Worm (Caenorhabditis elegans) whole organism, late embryonic: ENCODE results near the gene col-167.

Experiments used
- C08G9.2 ChIP-seq: sonication (generic microtip); optimal IDR thresholded peaks from 2 replicates; lab custom pipeline; 2016; ENCODE audit warnings: mild to moderate bottlenecking, missing genetic modification characterization, moderate library complexity, missing compliant biosample characterization
- C38D4.7 ChIP-seq: fragments of 200-800 bp; sonication (Bioruptor generic); optimal IDR thresholded peaks from 2 replicates; lab custom pipeline; 2018; ENCODE audit warnings: mild to moderate bottlenecking, missing genetic modification characterization, moderate library complexity, missing compliant biosample characterization
- F13H6.1 ChIP-seq: sonication (generic microtip); optimal IDR thresholded peaks from 2 replicates; lab custom pipeline; 2016; ENCODE audit warnings: missing genetic modification characterization, missing compliant biosample characterization
- K02D7.2 ChIP-seq: sonication (generic microtip); optimal IDR thresholded peaks from 2 replicates; lab custom pipeline; 2017; ENCODE audit warnings: mild to moderate bottlenecking, missing genetic modification characterization, missing compliant biosample characterization
- T23F11.4 ChIP-seq: fragments of 200-800 bp; sonication (Bioruptor generic); optimal IDR thresholded peaks from 2 replicates; lab custom pipeline; 2018; ENCODE audit warnings: mild to moderate bottlenecking, missing genetic modification characterization, missing compliant biosample characterization
- Y22D7AL.16 ChIP-seq: sonication (generic microtip); optimal IDR thresholded peaks from 2 replicates; lab custom pipeline; 2016; ENCODE audit warnings: missing genetic modification characterization, missing compliant biosample characterization
- ahr-1 ChIP-seq: sonication (generic microtip); optimal IDR thresholded peaks from 2 replicates; lab custom pipeline; 2016; ENCODE audit warnings: missing genetic modification characterization, missing compliant biosample characterization
- ama-1 ChIP-seq: fragments of 150-350 bp; optimal IDR thresholded peaks from 2 replicates; lab custom pipeline; 2014
- ceh-14 ChIP-seq: sonication (generic microtip); optimal IDR thresholded peaks from 2 replicates; lab custom pipeline; 2016; ENCODE audit warnings: missing genotype, missing genetic modification characterization, missing compliant biosample characterization
- ceh-22 ChIP-seq: sonication (generic microtip); optimal IDR thresholded peaks from 2 replicates; lab custom pipeline; 2017; ENCODE audit warnings: missing biosample characterization, missing genetic modification characterization
- ceh-30 ChIP-seq: fragments of 150-350 bp; optimal IDR thresholded peaks from 2 replicates; lab custom pipeline; 2014; ENCODE audit warnings: missing biosample characterization, missing genetic modification characterization
- ceh-31 ChIP-seq: sonication (generic microtip); optimal IDR thresholded peaks from 2 replicates; lab custom pipeline; 2016; ENCODE audit warnings: missing genetic modification characterization, missing compliant biosample characterization
- ceh-34 ChIP-seq: sonication (generic microtip); optimal IDR thresholded peaks from 2 replicates; lab custom pipeline; 2016; ENCODE audit warnings: mild to moderate bottlenecking, missing genetic modification characterization, missing compliant biosample characterization
- ceh-45 ChIP-seq: fragments of 200-800 bp; sonication (Bioruptor generic); IDR thresholded peaks from 2 replicates; pipeline ENCODE4 v1.3.6; 2022; ENCODE audit warnings: missing genetic modification reagents, missing genetic modification characterization, missing compliant biosample characterization
- ceh-9 ChIP-seq: sonication (generic microtip); optimal IDR thresholded peaks from 2 replicates; lab custom pipeline; 2016; ENCODE audit warnings: mild to moderate bottlenecking, missing genetic modification characterization, inconsistent platforms, missing compliant biosample characterization
- dmd-4 ChIP-seq: sonication (generic microtip); optimal IDR thresholded peaks from 2 replicates; lab custom pipeline; 2016; ENCODE audit warnings: borderline replicate concordance, missing genetic modification characterization, missing compliant biosample characterization
- dve-1 ChIP-seq: sonication (generic microtip); optimal IDR thresholded peaks from 2 replicates; lab custom pipeline; 2017; ENCODE audit warnings: antibody characterized with exemption, mild to moderate bottlenecking, missing genetic modification characterization, missing compliant biosample characterization
- elt-4 ChIP-seq: sonication (generic microtip); optimal IDR thresholded peaks from 2 replicates; lab custom pipeline; 2016; ENCODE audit warnings: missing genetic modification characterization, missing compliant biosample characterization
- hlh-15 ChIP-seq: sonication (generic microtip); optimal IDR thresholded peaks from 2 replicates; lab custom pipeline; 2016; ENCODE audit warnings: missing genetic modification characterization, missing compliant biosample characterization
- hlh-30 ChIP-seq: sonication (generic microtip); optimal IDR thresholded peaks from 2 replicates; lab custom pipeline; 2017; ENCODE audit warnings: antibody characterized with exemption, missing genetic modification characterization, missing compliant biosample characterization; ENCODE audit not compliant: insufficient read depth
- hlh-6 ChIP-seq: sonication (generic microtip); optimal IDR thresholded peaks from 2 replicates; lab custom pipeline; 2016; ENCODE audit warnings: missing genotype, missing genetic modification characterization, missing compliant biosample characterization
- lim-6 ChIP-seq: sonication (generic microtip); optimal IDR thresholded peaks from 2 replicates; lab custom pipeline; 2016; ENCODE audit warnings: missing genetic modification characterization, missing compliant biosample characterization
- lin-11 ChIP-seq: fragments of 200-800 bp; sonication (Bioruptor generic); optimal IDR thresholded peaks from 2 replicates; lab custom pipeline; 2018; ENCODE audit warnings: mild to moderate bottlenecking, missing genetic modification characterization, missing compliant biosample characterization
- mec-3 ChIP-seq: sonication (generic microtip); optimal IDR thresholded peaks from 2 replicates; lab custom pipeline; 2016; ENCODE audit warnings: borderline replicate concordance, missing genetic modification characterization, missing compliant biosample characterization
- nhr-11 ChIP-seq: fragments of 150-350 bp; optimal IDR thresholded peaks from 2 replicates; lab custom pipeline; 2014; ENCODE audit warnings: missing biosample characterization, missing genetic modification characterization
- nhr-232 ChIP-seq: sonication (generic microtip); optimal IDR thresholded peaks from 2 replicates; lab custom pipeline; 2016; ENCODE audit warnings: missing genetic modification characterization, missing compliant biosample characterization
- npax-4 ChIP-seq: sonication (generic microtip); optimal IDR thresholded peaks from 2 replicates; lab custom pipeline; 2016; ENCODE audit warnings: missing genetic modification characterization, missing compliant biosample characterization
- pha-2 ChIP-seq: sonication (generic microtip); optimal IDR thresholded peaks from 2 replicates; lab custom pipeline; 2017; ENCODE audit warnings: mild to moderate bottlenecking, missing genetic modification characterization, missing compliant biosample characterization
- pha-4 ChIP-seq: fragments of 150-350 bp; optimal IDR thresholded peaks from 2 replicates; lab custom pipeline; 2018; ENCODE audit warnings: missing biosample characterization, missing genetic modification reagents, missing genetic modification characterization
- pros-1 ChIP-seq: fragments of 150-350 bp; optimal IDR thresholded peaks from 2 replicates; lab custom pipeline; 2014; ENCODE audit warnings: missing biosample characterization, missing genetic modification reagents, missing genetic modification characterization
- ref-2 ChIP-seq: sonication (generic microtip); optimal IDR thresholded peaks from 2 replicates; lab custom pipeline; 2016; ENCODE audit warnings: missing genetic modification characterization, missing compliant biosample characterization
- rnt-1 ChIP-seq: sonication (generic microtip); optimal IDR thresholded peaks from 2 replicates; lab custom pipeline; 2016; ENCODE audit warnings: missing genetic modification characterization, missing compliant biosample characterization
- sdc-2 ChIP-seq: sonication (generic microtip); optimal IDR thresholded peaks from 2 replicates; lab custom pipeline; 2016; ENCODE audit warnings: missing genotype, missing genetic modification characterization, missing compliant biosample characterization
- sox-2 ChIP-seq: fragments of 200-800 bp; sonication (Bioruptor generic); IDR thresholded peaks from 2 replicates; pipeline ENCODE4 v1.3.6; 2022; ENCODE audit warnings: missing genetic modification reagents, missing genetic modification characterization, missing compliant biosample characterization
- sox-4 ChIP-seq: sonication (generic microtip); optimal IDR thresholded peaks from 2 replicates; lab custom pipeline; 2017; ENCODE audit warnings: mild to moderate bottlenecking, missing genetic modification characterization, inconsistent platforms, missing compliant biosample characterization
- syd-9 ChIP-seq: sonication (generic microtip); optimal IDR thresholded peaks from 2 replicates; lab custom pipeline; 2016; ENCODE audit warnings: mild to moderate bottlenecking, missing genetic modification characterization, moderate library complexity, missing compliant biosample characterization
- tbx-7 ChIP-seq: sonication (generic microtip); optimal IDR thresholded peaks from 2 replicates; lab custom pipeline; 2016; ENCODE audit warnings: missing genotype, missing genetic modification characterization, missing compliant biosample characterization
- ttx-3 ChIP-seq: sonication (generic microtip); optimal IDR thresholded peaks from 2 replicates; lab custom pipeline; 2016; ENCODE audit warnings: missing genetic modification reagents, missing genetic modification characterization, missing compliant biosample characterization
- unc-3 ChIP-seq, 2 experiments: fragments of 200-800 bp in 1 of 2; sonication (Bioruptor generic) in 1 of 2; sonication (generic microtip) in 1 of 2; conservative IDR thresholded peaks in 1 of 2; optimal IDR thresholded peaks in 1 of 2; 2 replicates each; pipeline versions ENCODE4 v1.3.6 to Lab custom; 2016 to 2022; ENCODE audit warnings: missing compliant biosample characterization in 2 of 2, missing genetic modification characterization in 2 of 2, missing genetic modification reagents in 1 of 2
- unc-42 ChIP-seq: sonication (generic microtip); optimal IDR thresholded peaks from 2 replicates; lab custom pipeline; 2016; ENCODE audit warnings: missing genotype, missing genetic modification characterization, missing compliant biosample characterization
- unc-55 ChIP-seq: sonication (generic microtip); optimal IDR thresholded peaks from 2 replicates; lab custom pipeline; 2017; ENCODE audit warnings: missing biosample characterization, missing genetic modification reagents, missing genetic modification characterization
- unc-86 ChIP-seq: sonication (generic microtip); optimal IDR thresholded peaks from 2 replicates; lab custom pipeline; 2016; ENCODE audit warnings: missing genetic modification characterization, missing compliant biosample characterization
- zip-5 ChIP-seq: sonication (generic microtip); optimal IDR thresholded peaks from 2 replicates; lab custom pipeline; 2016; ENCODE audit warnings: missing genetic modification characterization, missing compliant biosample characterization
- ztf-16 ChIP-seq: sonication (generic microtip); optimal IDR thresholded peaks from 2 replicates; lab custom pipeline; 2017; ENCODE audit warnings: missing genetic modification characterization, missing compliant biosample characterization

Gene col-167

ce11 chrX:6292143-6292542 is 31.1 kb upstream of the col-167 start (continued):
- TF ChIP-seq ceh-9 (tag; lab: Kevin White, UChicago) (peak; percentile 86), hlh-6 (tag; lab: Kevin White, UChicago) (peak; percentile 93), hlh-15 (tag; lab: Kevin White, UChicago) (peak; percentile 88), nhr-232 (tag; lab: Kevin White, UChicago) (peak; percentile 88), K02D7.2 (tag; lab: Kevin White, UChicago) (peak; percentile 91), ceh-30 (tag; lab: Kevin White, UChicago) (no peak), ama-1 (lab: Kevin White, UChicago) (no peak), npax-4 (tag; lab: Kevin White, UChicago) (peak; percentile 81), sdc-2 (tag; lab: Kevin White, UChicago) (peak; percentile 95), dmd-4 (tag; lab: Kevin White, UChicago) (peak; percentile 73), ceh-45 (GFP tag; lab: Robert Waterston, UW) (peak; percentile 91), Y22D7AL.16 (peak; percentile 86), tbx-7 (peak; percentile 27), T23F11.4 (peak; percentile 89), C38D4.7 (GFP tag; lab: Kevin White, UChicago) (peak; percentile 89), ref-2 (peak; percentile 78), ahr-1 (tag; lab: Kevin White, UChicago) (peak; percentile 84), pha-4 (tag; lab: Kevin White, UChicago) (no peak), unc-86 (tag; lab: Kevin White, UChicago) (peak; percentile 93), ztf-16 (peak; percentile 92), pha-2 (tag; lab: Kevin White, UChicago) (peak; percentile 76), zip-5 (tag; lab: Kevin White, UChicago) (peak; percentile 69), ceh-22 (tag; lab: Kevin White, UChicago) (no peak), mec-3 (tag; lab: Kevin White, UChicago) (no peak), hlh-30 (tag; lab: Kevin White, UChicago) (peak; percentile 8), F13H6.1 (tag; lab: Kevin White, UChicago) (peak; percentile 84), lim-6 (peak; percentile 81), sox-2 (GFP tag; lab: Robert Waterston, UW) (peak; percentile 89), lin-11 (peak; percentile 85), ceh-31 (tag; lab: Kevin White, UChicago) (peak; percentile 80), ceh-34 (tag; lab: Kevin White, UChicago) (peak; percentile 90), ceh-14 (tag; lab: Kevin White, UChicago) (peak; percentile 86), unc-55 (GFP tag; lab: Kevin White, UChicago) (no peak), dve-1 (peak; percentile 84), sox-4 (tag; lab: Kevin White, UChicago) (peak; percentile 89), unc-3 (GFP tag; conservative IDR thresholded peaks at IDR 0.05; lab: Robert Waterston, UW) (peak; percentile 97), unc-3 (tag; optimal IDR thresholded peaks at IDR 0.05; lab: Kevin White, UChicago) (peak; percentile 94), ttx-3 (tag; lab: Kevin White, UChicago) (peak; percentile 91), syd-9 (tag; lab: Kevin White, UChicago) (peak; percentile 88)

ce11 chrX:6292812-6293211 is 30.5 kb upstream of the col-167 start, which contains the start of gene mom-1:
TSS of gene mom-1 (plus strand) at chrX:6293112.
- TF ChIP-seq pha-2 (tag; lab: Kevin White, UChicago) (no peak), rnt-1 (no peak), ama-1 (lab: Kevin White, UChicago) (no peak), unc-42 (no peak), nhr-11 (tag; lab: Kevin White, UChicago) (no peak), ceh-31 (tag; lab: Kevin White, UChicago) (no peak), ceh-45 (GFP tag; lab: Robert Waterston, UW) (no peak), elt-4 (tag; lab: Kevin White, UChicago) (no peak), C08G9.2 (tag; lab: Kevin White, UChicago) (no peak), ref-2 (no peak), pros-1 (no peak)
